Fruit fly (Drosophila melanogaster) whole organism, embryonic: ENCODE measurements around the gene GCC88.

Source experiments
- Adf1 ChIP-seq: fragments of 200-800 bp; sonication (Bioruptor generic); IDR thresholded peaks from 2 replicates; pipeline ENCODE4 v1.3.6; 2022; ENCODE audit warnings: missing biosample characterization, missing genetic modification characterization
- BtbVII ChIP-seq: fragments of 200-800 bp; sonication (Bioruptor generic); optimal IDR thresholded peaks from 3 replicates; lab custom pipeline; 2017; ENCODE audit warnings: missing biosample characterization, mild to moderate bottlenecking, missing genetic modification characterization
- CG11560 ChIP-seq: fragments of 200-800 bp; sonication (Bioruptor generic); IDR thresholded peaks from 3 replicates; pipeline ENCODE4 v1.3.6; 2022; ENCODE audit warnings: missing biosample characterization, missing genetic modification characterization
- CG12299 ChIP-seq: fragments of 200-800 bp; sonication (Bioruptor generic); optimal IDR thresholded peaks from 2 replicates; lab custom pipeline; 2018; ENCODE audit warnings: missing biosample characterization, mild to moderate bottlenecking, missing genetic modification characterization
- CG12769 ChIP-seq: fragments of 200-800 bp; sonication (Bioruptor generic); optimal IDR thresholded peaks from 2 replicates; lab custom pipeline; 2019; ENCODE audit warnings: missing biosample characterization, mild to moderate bottlenecking, missing genetic modification characterization, moderate library complexity
- CG15601 ChIP-seq: fragments of 200-800 bp; sonication (Bioruptor generic); optimal IDR thresholded peaks from 3 replicates; lab custom pipeline; 2019; ENCODE audit warnings: missing biosample characterization, mild to moderate bottlenecking, missing genetic modification characterization, moderate library complexity
- CG17568 ChIP-seq: fragments of 200-800 bp; sonication (Bioruptor generic); optimal IDR thresholded peaks from 2 replicates; lab custom pipeline; 2018; ENCODE audit warnings: missing biosample characterization, mild to moderate bottlenecking, missing genetic modification characterization, moderate library complexity
- CG17829 ChIP-seq: fragments of 200-800 bp; optimal IDR thresholded peaks from 2 replicates; lab custom pipeline; 2019; ENCODE audit warnings: missing biosample characterization, mild to moderate bottlenecking, missing genetic modification characterization, moderate library complexity
- CG18476 ChIP-seq: fragments of 200-800 bp; sonication (Bioruptor generic); optimal IDR thresholded peaks from 2 replicates; lab custom pipeline; 2016; ENCODE audit warnings: missing biosample characterization, mild to moderate bottlenecking, missing genetic modification characterization
- CG2120 ChIP-seq: fragments of 200-800 bp; sonication (Bioruptor generic); optimal IDR thresholded peaks from 3 replicates; lab custom pipeline; 2016; ENCODE audit warnings: missing biosample characterization, missing genetic modification characterization
- CG2712 ChIP-seq: fragments of 200-800 bp; optimal IDR thresholded peaks from 3 replicates; lab custom pipeline; 2019; ENCODE audit warnings: missing biosample characterization, mild to moderate bottlenecking, missing genetic modification characterization, moderate library complexity
- CG2875 ChIP-seq: fragments of 200-800 bp; sonication (Bioruptor generic); optimal IDR thresholded peaks from 2 replicates; lab custom pipeline; 2017; ENCODE audit warnings: missing biosample characterization, mild to moderate bottlenecking, missing genetic modification characterization, missing genetic modification reagents
- CG3065 ChIP-seq: fragments of 200-800 bp; sonication (Bioruptor generic); optimal IDR thresholded peaks from 2 replicates; lab custom pipeline; 2016; ENCODE audit warnings: missing biosample characterization, missing genetic modification characterization
- CG33213 ChIP-seq: fragments of 200-800 bp; sonication (Bioruptor generic); optimal IDR thresholded peaks from 3 replicates; lab custom pipeline; 2016; ENCODE audit warnings: missing biosample characterization, missing genetic modification characterization
- CG3726 ChIP-seq: fragments of 200-800 bp; sonication (Bioruptor generic); IDR thresholded peaks from 3 replicates; pipeline ENCODE4, ENCODE4 v1.3.6; 2022; ENCODE audit warnings: missing biosample characterization, missing genetic modification characterization
- CG43689 ChIP-seq: fragments of 200-800 bp; sonication (Bioruptor generic); IDR thresholded peaks from 2 replicates; pipeline ENCODE4 v1.3.6; 2022; ENCODE audit warnings: missing biosample characterization, missing genetic modification characterization
- CG4404 ChIP-seq: fragments of 200-800 bp; sonication (Bioruptor generic); IDR thresholded peaks from 2 replicates; pipeline ENCODE4 v1.3.6; 2022; ENCODE audit warnings: missing biosample characterization, missing genetic modification characterization
- CG4707 ChIP-seq: fragments of 200-800 bp; sonication (Bioruptor generic); optimal IDR thresholded peaks from 2 replicates; lab custom pipeline; 2018; ENCODE audit warnings: missing biosample characterization, mild to moderate bottlenecking, missing genetic modification characterization, moderate library complexity
- CG6683 ChIP-seq: fragments of 200-800 bp; sonication (Bioruptor generic); optimal IDR thresholded peaks from 2 replicates; lab custom pipeline; 2017; ENCODE audit warnings: missing biosample characterization, mild to moderate bottlenecking, missing genetic modification characterization, missing genetic modification reagents
- CG6689 ChIP-seq: fragments of 200-800 bp; sonication (Bioruptor generic); IDR thresholded peaks from 2 replicates; pipeline ENCODE4 v1.3.6; 2022; ENCODE audit warnings: missing biosample characterization, missing genetic modification characterization
- CG6854 ChIP-seq: fragments of 200-800 bp; sonication (Bioruptor generic); optimal IDR thresholded peaks from 3 replicates; lab custom pipeline; 2017; ENCODE audit warnings: missing biosample characterization, mild to moderate bottlenecking, missing genetic modification characterization
- CG7963 ChIP-seq: fragments of 200-800 bp; sonication (Bioruptor generic); IDR thresholded peaks from 3 replicates; pipeline ENCODE4 v1.3.6; 2022; ENCODE audit warnings: missing biosample characterization, missing genetic modification characterization; ENCODE audit not compliant: partially characterized antibody
- CG8478 ChIP-seq: fragments of >200 bp; optimal IDR thresholded peaks from 2 replicates; lab custom pipeline; 2018
- Doc3 ChIP-seq: fragments of 200-800 bp; sonication (Bioruptor generic); IDR thresholded peaks from 3 replicates; pipeline ENCODE4 v1.3.6; 2022; ENCODE audit warnings: missing biosample characterization, missing genetic modification characterization; ENCODE audit not compliant: partially characterized antibody
- E2f1 ChIP-seq: fragments of 200-800 bp; sonication (Bioruptor generic); IDR thresholded peaks from 2 replicates; pipeline ENCODE4 v1.3.6; 2022; ENCODE audit warnings: missing biosample characterization, missing genetic modification characterization
- Hr39 ChIP-seq: fragments of >200 bp; optimal IDR thresholded peaks from 2 replicates; lab custom pipeline; 2017
- Kr ChIP-seq: fragments of 200-800 bp; sonication (Bioruptor generic); optimal IDR thresholded peaks from 2 replicates; lab custom pipeline; 2017; ENCODE audit warnings: missing biosample characterization, mild to moderate bottlenecking, missing genetic modification characterization
- Lhr ChIP-seq: fragments of 200-800 bp; sonication (Bioruptor generic); optimal IDR thresholded peaks from 3 replicates; lab custom pipeline; 2017; ENCODE audit warnings: mild to moderate bottlenecking, missing biosample characterization, missing genetic modification reagents, missing genetic modification characterization
- Meics ChIP-seq: fragments of 200-800 bp; sonication (Bioruptor generic); optimal IDR thresholded peaks from 2 replicates; lab custom pipeline; 2017; ENCODE audit warnings: missing biosample characterization, mild to moderate bottlenecking, missing genetic modification characterization
- Poxn ChIP-seq: fragments of 200-800 bp; sonication (Bioruptor generic); IDR thresholded peaks from 2 replicates; pipeline ENCODE4 v1.3.6; 2022; ENCODE audit warnings: missing biosample characterization, missing genetic modification characterization
- Trl ChIP-seq, 3 experiments: fragments of >200 bp in 2 of 3; fragments of 200-800 bp in 1 of 3; sonication (Bioruptor generic) in 1 of 3; optimal IDR thresholded peaks; 2 replicates in 1 of 3; 3 replicates in 2 of 3; lab custom pipeline; 2016 to 2017; ENCODE audit warnings: missing biosample characterization in 1 of 3, missing genetic modification characterization in 1 of 3
- bigmax ChIP-seq: fragments of 200-800 bp; sonication (Bioruptor generic); optimal IDR thresholded peaks from 2 replicates; lab custom pipeline; 2018; ENCODE audit warnings: missing biosample characterization, mild to moderate bottlenecking, missing genetic modification characterization
- caup ChIP-seq: fragments of 200-800 bp; sonication (Bioruptor generic); optimal IDR thresholded peaks from 3 replicates; lab custom pipeline; 2017; ENCODE audit warnings: missing biosample characterization, mild to moderate bottlenecking, missing genetic modification characterization, moderate library complexity; ENCODE audit not compliant: severe bottlenecking
- croc ChIP-seq: fragments of 200-800 bp; sonication (Bioruptor generic); conservative IDR thresholded peaks from 3 replicates; pipeline ENCODE4 v1.3.6; 2022; ENCODE audit warnings: missing biosample characterization, missing genetic modification characterization
- dan ChIP-seq: fragments of 200-800 bp; sonication (Bioruptor generic); IDR thresholded peaks from 2 replicates; pipeline ENCODE4 v1.3.6; 2022; ENCODE audit warnings: missing biosample characterization, missing genetic modification characterization
- fd102C ChIP-seq: fragments of 200-800 bp; sonication (Bioruptor generic); optimal IDR thresholded peaks from 2 replicates; lab custom pipeline; 2018; ENCODE audit warnings: missing biosample characterization, mild to moderate bottlenecking, missing genetic modification characterization, moderate library complexity
- ham ChIP-seq: fragments of 200-800 bp; sonication (Bioruptor generic); IDR thresholded peaks from 2 replicates; pipeline ENCODE4 v1.3.6; 2022; ENCODE audit warnings: missing biosample characterization, missing genetic modification characterization
- hb ChIP-seq: fragments of 200-800 bp; sonication (Bioruptor generic); IDR thresholded peaks from 3 replicates; pipeline ENCODE4 v1.3.6; 2022; ENCODE audit warnings: missing biosample characterization, missing genetic modification characterization; ENCODE audit not compliant: partially characterized antibody
- hbn ChIP-seq: fragments of 200-800 bp; sonication (Bioruptor generic); IDR thresholded peaks from 2 replicates; pipeline ENCODE4 v1.3.6; 2022; ENCODE audit warnings: missing biosample characterization, missing genetic modification characterization; ENCODE audit not compliant: partially characterized antibody
- hth ChIP-seq: fragments of >200 bp; optimal IDR thresholded peaks from 2 replicates; lab custom pipeline; 2017; ENCODE audit warnings: inconsistent platforms
- insv ChIP-seq, 2 experiments: fragments of 200-800 bp; sonication (Bioruptor generic); optimal IDR thresholded peaks; 3 replicates each; lab custom pipeline; 2016 to 2018; ENCODE audit warnings: missing biosample characterization in 2 of 2, missing genetic modification characterization in 2 of 2
- kah ChIP-seq: fragments of 200-800 bp; sonication (Bioruptor generic); optimal IDR thresholded peaks from 2 replicates; lab custom pipeline; 2018; ENCODE audit warnings: missing biosample characterization, mild to moderate bottlenecking, missing genetic modification characterization
- mam ChIP-seq: fragments of 200-800 bp; sonication (Bioruptor generic); optimal IDR thresholded peaks from 3 replicates; lab custom pipeline; 2016; ENCODE audit warnings: missing biosample characterization, missing genetic modification characterization
- otp ChIP-seq: fragments of 200-800 bp; sonication (Bioruptor generic); IDR thresholded peaks from 3 replicates; pipeline ENCODE4, ENCODE4 v1.3.6; 2022; ENCODE audit warnings: missing biosample characterization, missing genetic modification characterization
- pb ChIP-seq: fragments of 200-800 bp; sonication (Bioruptor generic); optimal IDR thresholded peaks from 3 replicates; lab custom pipeline; 2016; ENCODE audit warnings: missing biosample characterization, missing genetic modification characterization
- psq ChIP-seq: fragments of 200-800 bp; sonication (Bioruptor generic); optimal IDR thresholded peaks from 2 replicates; lab custom pipeline; 2017; ENCODE audit warnings: missing biosample characterization, missing genetic modification characterization
- salm ChIP-seq: fragments of 200-800 bp; sonication (Bioruptor generic); optimal IDR thresholded peaks from 2 replicates; lab custom pipeline; 2018; ENCODE audit warnings: missing biosample characterization, mild to moderate bottlenecking, missing genetic modification characterization
- scrt ChIP-seq: fragments of 200-800 bp; sonication (Bioruptor generic); optimal IDR thresholded peaks from 2 replicates; lab custom pipeline; 2018; ENCODE audit warnings: missing biosample characterization, mild to moderate bottlenecking, missing genetic modification characterization, moderate library complexity
- stc ChIP-seq: fragments of 200-800 bp; sonication (Bioruptor generic); IDR thresholded peaks from 2 replicates; pipeline ENCODE4 v1.3.6; 2022; ENCODE audit warnings: missing biosample characterization, missing genetic modification characterization
- tna ChIP-seq: fragments of 200-800 bp; sonication (Bioruptor generic); IDR thresholded peaks from 2 replicates; pipeline ENCODE4 v1.3.6; 2022; ENCODE audit warnings: missing biosample characterization, missing genetic modification characterization; ENCODE audit not compliant: partially characterized antibody
- zen2 ChIP-seq: fragments of 200-800 bp; sonication (Bioruptor generic); IDR thresholded peaks from 3 replicates; pipeline ENCODE4 v1.3.6; 2022; ENCODE audit warnings: missing biosample characterization, missing genetic modification characterization; ENCODE audit not compliant: partially characterized antibody

The GCC88 gene

dm6 chr3R:11226496-11226895 lies 3.9 kb downstream of the GCC88 start, which contains the start of gene CG17726 (continued):
- TF ChIP-seq kah, result peak; percentile 85
- peak; percentile 97 for TF ChIP-seq CG15601 (tag; lab: Kevin White, UChicago)
- no peak for TF ChIP-seq Trl (optimal IDR thresholded peaks at IDR 0.05; lab: Kevin White, UChicago)
- TF ChIP-seq Trl (GFP tag; optimal IDR thresholded peaks at IDR 0.05; lab: Kevin White, UChicago), result peak; percentile 88
- TF ChIP-seq CG33213 (GFP tag; lab: Kevin White, UChicago), result peak; percentile 67
- TF ChIP-seq CG2875 (GFP tag; lab: Kevin White, UChicago), result peak; percentile 96
- TF ChIP-seq tna (GFP tag; lab: Robert Waterston, UW), result no peak
- TF ChIP-seq insv (GFP tag; optimal IDR thresholded peaks at IDR 0.05; lab: Kevin White, UChicago), result peak in 1 of 2 experiments; percentile 60
- TF ChIP-seq fd102C (GFP tag; lab: Kevin White, UChicago), result peak; percentile 91
- peak; percentile 88; the same call in 1 of the 2 replicates for TF ChIP-seq ham (GFP tag; lab: Robert Waterston, UW)
- peak; percentile 96 for TF ChIP-seq CG18476 (GFP tag; lab: Kevin White, UChicago)
- TF ChIP-seq bigmax (GFP tag; lab: Kevin White, UChicago), result no peak
- no peak for TF ChIP-seq hth
- TF ChIP-seq E2f1 (GFP tag; lab: Robert Waterston, UW), result peak; percentile 98
- TF ChIP-seq salm (tag; lab: Kevin White, UChicago), result peak; percentile 97
- TF ChIP-seq CG3726, result peak; percentile 95
- peak; percentile 98 for TF ChIP-seq CG17829 (tag; lab: Kevin White, UChicago)
- TF ChIP-seq CG12769 (tag; lab: Kevin White, UChicago), result no peak
- no peak for TF ChIP-seq CG7963 (GFP tag; lab: Robert Waterston, UW)
- TF ChIP-seq CG3065 (GFP tag; lab: Kevin White, UChicago), result peak; percentile 93
- TF ChIP-seq Hr39, result no peak
- peak; percentile 88 for TF ChIP-seq psq (GFP tag; lab: Kevin White, UChicago)
- peak; percentile 96 for TF ChIP-seq croc (GFP tag; lab: Robert Waterston, UW)
- peak; percentile 90 for TF ChIP-seq Poxn (GFP tag; lab: Robert Waterston, UW)
- TF ChIP-seq CG12299 (tag; lab: Kevin White, UChicago), result peak; percentile 98
- TF ChIP-seq dan, result peak; percentile 73; the same call in 1 of the 2 replicates
- no peak for TF ChIP-seq Doc3 (GFP tag; lab: Robert Waterston, UW)
- peak; percentile 89 for TF ChIP-seq CG6854
- TF ChIP-seq otp (GFP tag; lab: Robert Waterston, UW), result peak; percentile 98
- TF ChIP-seq CG6689 (GFP tag; lab: Robert Waterston, UW), result peak; percentile 99
- TF ChIP-seq CG4404, result peak; percentile 95
- peak; percentile 96 for TF ChIP-seq Meics
- TF ChIP-seq CG8478 (lab: Kevin White, UChicago), result no peak
- TF ChIP-seq Lhr (GFP tag; lab: Kevin White, UChicago), result peak; percentile 86
- TF ChIP-seq CG4707 (GFP tag; lab: Kevin White, UChicago), result peak; percentile 92
- peak; percentile 90 for TF ChIP-seq mam (GFP tag; lab: Kevin White, UChicago)
- TF ChIP-seq CG6683 (GFP tag; lab: Kevin White, UChicago), result peak; percentile 87
- TF ChIP-seq pb (GFP tag; lab: Kevin White, UChicago), result peak; percentile 57
- no peak for TF ChIP-seq scrt (GFP tag; lab: Kevin White, UChicago)
- TF ChIP-seq caup (GFP tag; lab: Kevin White, UChicago), result peak; percentile 90
- peak; percentile 88 for TF ChIP-seq CG11560 (tag; lab: Robert Waterston, UW)
- TF ChIP-seq Adf1 (GFP tag; lab: Robert Waterston, UW), result peak; percentile 84
- no peak for TF ChIP-seq hbn (GFP tag; lab: Robert Waterston, UW)
- peak; percentile 99 for TF ChIP-seq CG2712 (tag; lab: Kevin White, UChicago)
- no peak for TF ChIP-seq hb (GFP tag; lab: Robert Waterston, UW)
- no peak for TF ChIP-seq CG17568 (GFP tag; lab: Kevin White, UChicago)
- no peak for TF ChIP-seq zen2
- TF ChIP-seq BtbVII, result peak; percentile 94
- TF ChIP-seq CG2120 (GFP tag; lab: Kevin White, UChicago), result peak; percentile 97
- TF ChIP-seq stc (GFP tag; lab: Robert Waterston, UW), result peak; percentile 99
- TF ChIP-seq CG43689 (GFP tag; lab: Robert Waterston, UW), result peak; percentile 97
- TF ChIP-seq Kr (GFP tag; lab: Kevin White, UChicago), result no peak
